Worm (Caenorhabditis elegans) whole organism, L3 larva: ENCODE results near the gene sru-7.
A peak's percentile ranks its signal among the peaks of the same experiment; 100 is the strongest.

ENCODE experiments used
- ceh-82 ChIP-seq: fragments of 150-350 bp; optimal IDR thresholded peaks from 2 replicates; lab custom pipeline; 2014; ENCODE audit warnings: missing biosample characterization, missing genetic modification characterization
- daf-12 ChIP-seq: fragments of 150-350 bp; optimal IDR thresholded peaks from 2 replicates; lab custom pipeline; 2014; ENCODE audit warnings: missing biosample characterization, missing genetic modification reagents, missing genetic modification characterization
- nfya-1 ChIP-seq: sonication (generic microtip); optimal IDR thresholded peaks from 2 replicates; lab custom pipeline; 2017; ENCODE audit warnings: missing genetic modification characterization, mild to moderate bottlenecking, missing compliant biosample characterization, antibody characterized with exemption, moderate library complexity; ENCODE audit not compliant: insufficient read depth
- pha-4 ChIP-seq: fragments of 150-350 bp; optimal IDR thresholded peaks from 2 replicates; lab custom pipeline; 2014; ENCODE audit warnings: missing biosample characterization, missing genetic modification reagents, missing genetic modification characterization
- unc-39 ChIP-seq: sonication (generic microtip); optimal IDR thresholded peaks from 4 replicates; lab custom pipeline; 2017; ENCODE audit warnings: missing biosample characterization, missing genetic modification characterization

DNA sequence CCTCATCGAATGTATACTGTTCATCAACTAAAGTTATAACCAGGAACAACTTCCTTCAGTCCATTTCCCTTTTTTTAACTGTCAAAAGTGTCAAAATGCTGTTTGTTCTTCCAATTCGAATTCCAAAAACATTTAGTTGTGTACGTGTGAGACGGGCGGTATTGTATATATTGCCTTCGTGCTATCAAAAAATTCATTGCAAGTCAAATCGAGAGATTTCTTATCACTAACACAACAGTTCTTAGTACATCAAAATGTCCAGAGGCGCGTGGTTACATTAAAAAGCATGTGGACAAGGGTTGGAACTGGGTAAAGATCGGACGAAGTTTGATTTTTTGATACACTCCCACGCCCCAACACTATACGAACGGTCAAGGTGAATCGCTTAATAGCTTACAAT is 36.0 kb downstream of the sru-7 start:
- TF ChIP-seq pha-4 (tag; lab: Kevin White, UChicago) (peak; percentile 51), unc-39 (tag; lab: Kevin White, UChicago) (no peak), daf-12 (tag; lab: Kevin White, UChicago) (no peak), nfya-1 (tag; lab: Kevin White, UChicago) (peak; percentile 15), ceh-82 (tag; lab: Kevin White, UChicago) (no peak)
